Worm (Caenorhabditis elegans) whole organism, early embryonic: Measurements from ENCODE around the gene F37C4.4.

Source experiments
- B0310.2 ChIP-seq: sonication (generic microtip); optimal IDR thresholded peaks from 2 replicates; lab custom pipeline; 2016; ENCODE audit warnings: mild to moderate bottlenecking, missing genetic modification characterization, missing compliant biosample characterization
- F13C5.2 ChIP-seq: sonication (generic microtip); optimal IDR thresholded peaks from 2 replicates; lab custom pipeline; 2017; ENCODE audit warnings: mild to moderate bottlenecking, missing genetic modification characterization, inconsistent platforms, missing compliant biosample characterization
- aly-1 ChIP-seq: sonication (generic microtip); optimal IDR thresholded peaks from 2 replicates; lab custom pipeline; 2016; ENCODE audit warnings: missing genetic modification characterization, missing compliant biosample characterization
- ama-1 ChIP-seq: fragments of 150-350 bp; optimal IDR thresholded peaks from 2 replicates; lab custom pipeline; 2014
- ceh-13 ChIP-seq: fragments of 200-800 bp; sonication (Bioruptor generic); optimal IDR thresholded peaks from 2 replicates; lab custom pipeline; 2018; ENCODE audit warnings: mild to moderate bottlenecking, missing genetic modification characterization, missing compliant biosample characterization
- ceh-36 ChIP-seq: sonication (generic microtip); optimal IDR thresholded peaks from 2 replicates; lab custom pipeline; 2016; ENCODE audit warnings: missing genetic modification characterization, inconsistent platforms, missing compliant biosample characterization
- ets-7 ChIP-seq: sonication (generic microtip); optimal IDR thresholded peaks from 2 replicates; lab custom pipeline; 2016; ENCODE audit warnings: missing genotype, missing genetic modification characterization, missing compliant biosample characterization
- flt-1 ChIP-seq: fragments of 200-800 bp; sonication (Bioruptor generic); IDR thresholded peaks from 2 replicates; pipeline ENCODE4 v1.3.6; 2022; ENCODE audit warnings: missing genetic modification characterization, missing compliant biosample characterization
- hmbx-1 ChIP-seq: sonication (generic microtip); optimal IDR thresholded peaks from 2 replicates; lab custom pipeline; 2016; ENCODE audit warnings: mild to moderate bottlenecking, missing genetic modification characterization, missing compliant biosample characterization
- hmg-4 ChIP-seq: fragments of 200-800 bp; sonication (Bioruptor generic); optimal IDR thresholded peaks from 2 replicates; lab custom pipeline; 2018; ENCODE audit warnings: mild to moderate bottlenecking, missing genetic modification characterization, missing compliant biosample characterization
- hnd-1 ChIP-seq: sonication (generic microtip); optimal IDR thresholded peaks from 2 replicates; lab custom pipeline; 2016; ENCODE audit warnings: missing genetic modification characterization, missing compliant biosample characterization
- pes-1 ChIP-seq: fragments of 200-800 bp; sonication (Bioruptor generic); IDR thresholded peaks from 2 replicates; pipeline ENCODE4 v1.3.6; 2022; ENCODE audit warnings: missing genetic modification reagents, missing genetic modification characterization, missing compliant biosample characterization
- scrt-1 ChIP-seq: fragments of 200-800 bp; sonication (Bioruptor generic); IDR thresholded peaks from 2 replicates; pipeline ENCODE4 v1.3.6; 2022; ENCODE audit warnings: missing genetic modification characterization, missing compliant biosample characterization
- sea-1 ChIP-seq: fragments of 200-800 bp; sonication (Bioruptor generic); conservative IDR thresholded peaks from 2 replicates; pipeline ENCODE4 v1.3.6; 2022; ENCODE audit warnings: missing genetic modification characterization, missing compliant biosample characterization
- tbx-11 ChIP-seq: fragments of 200-800 bp; sonication (Bioruptor generic); IDR thresholded peaks from 2 replicates; pipeline ENCODE4 v1.3.6; 2022; ENCODE audit warnings: missing genetic modification characterization, missing compliant biosample characterization
- tbx-37 ChIP-seq: fragments of 200-800 bp; sonication (Bioruptor generic); conservative IDR thresholded peaks from 2 replicates; pipeline ENCODE4 v1.3.6; 2022; ENCODE audit warnings: missing genetic modification reagents, missing genetic modification characterization, missing compliant biosample characterization
- tra-4 ChIP-seq: sonication (generic microtip); optimal IDR thresholded peaks from 2 replicates; lab custom pipeline; 2017; ENCODE audit warnings: missing genetic modification characterization, missing compliant biosample characterization

The F37C4.4 gene

ce11 chrIV:3827724-3828123, 39.4 kb upstream of the F37C4.4 start:
- TF ChIP-seq aly-1 (tag; lab: Kevin White, UChicago) (no peak), hmbx-1 (tag; lab: Kevin White, UChicago) (no peak), hmg-4 (no peak), pes-1 (GFP tag; lab: Robert Waterston, UW) (no peak), ceh-13 (GFP tag; lab: Kevin White, UChicago) (no peak), scrt-1 (GFP tag; lab: Robert Waterston, UW) (no peak), hnd-1 (tag; lab: Kevin White, UChicago) (no peak), ama-1 (lab: Kevin White, UChicago) (no peak), sea-1 (no peak), F13C5.2 (tag; lab: Kevin White, UChicago) (no peak), tra-4 (tag; lab: Kevin White, UChicago) (no peak), flt-1 (GFP tag; lab: Robert Waterston, UW) (no peak), ceh-36 (tag; lab: Kevin White, UChicago) (no peak), B0310.2 (tag; lab: Kevin White, UChicago) (no peak), ets-7 (tag; lab: Kevin White, UChicago) (no peak), tbx-37 (no peak), tbx-11 (GFP tag; lab: Robert Waterston, UW) (no peak)

DNA sequence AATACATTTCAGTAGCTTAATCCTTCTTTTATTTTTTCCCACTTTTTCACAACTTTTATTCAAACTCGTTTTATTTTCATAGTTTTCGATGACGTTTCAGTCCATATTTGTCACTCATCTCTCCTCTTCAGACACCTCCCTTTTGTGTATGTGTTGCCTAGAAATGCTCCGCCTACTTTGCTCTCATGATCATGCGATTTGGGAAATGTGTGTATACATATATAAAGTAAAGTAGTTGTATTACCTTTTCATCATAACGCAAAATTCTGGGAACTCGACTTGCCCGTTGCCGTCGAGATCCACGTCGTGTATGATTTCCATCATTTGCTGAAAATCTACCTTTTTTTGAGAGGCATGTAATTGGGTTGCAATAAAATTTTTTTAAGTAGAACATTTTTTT, 35.1 kb upstream of the F37C4.4 start:
- no peak for TF ChIP-seq ets-7 (tag; lab: Kevin White, UChicago)
- no peak for TF ChIP-seq hnd-1 (tag; lab: Kevin White, UChicago)
- no peak for TF ChIP-seq tbx-11 (GFP tag; lab: Robert Waterston, UW)
- TF ChIP-seq scrt-1 (GFP tag; lab: Robert Waterston, UW) = no peak
- no peak for TF ChIP-seq ceh-13 (GFP tag; lab: Kevin White, UChicago)
- TF ChIP-seq B0310.2 (tag; lab: Kevin White, UChicago) = no peak
- TF ChIP-seq tbx-37 = no peak
- TF ChIP-seq F13C5.2 (tag; lab: Kevin White, UChicago) = no peak
- TF ChIP-seq tra-4 (tag; lab: Kevin White, UChicago) = no peak
- no peak for TF ChIP-seq flt-1 (GFP tag; lab: Robert Waterston, UW)
- TF ChIP-seq sea-1 = no peak
- no peak for TF ChIP-seq hmg-4
- TF ChIP-seq hmbx-1 (tag; lab: Kevin White, UChicago) = no peak
- TF ChIP-seq pes-1 (GFP tag; lab: Robert Waterston, UW) = no peak
- no peak for TF ChIP-seq ama-1 (lab: Kevin White, UChicago)
- no peak for TF ChIP-seq ceh-36 (tag; lab: Kevin White, UChicago)
- TF ChIP-seq aly-1 (tag; lab: Kevin White, UChicago) = no peak

ce11 chrIV:3833778-3834177, 33.3 kb upstream of the F37C4.4 start:
- TF ChIP-seq aly-1 (tag; lab: Kevin White, UChicago) (no peak), sea-1 (no peak), pes-1 (GFP tag; lab: Robert Waterston, UW) (no peak), hnd-1 (tag; lab: Kevin White, UChicago) (no peak), tbx-37 (no peak), B0310.2 (tag; lab: Kevin White, UChicago) (no peak), tra-4 (tag; lab: Kevin White, UChicago) (no peak), F13C5.2 (tag; lab: Kevin White, UChicago) (no peak)

DNA sequence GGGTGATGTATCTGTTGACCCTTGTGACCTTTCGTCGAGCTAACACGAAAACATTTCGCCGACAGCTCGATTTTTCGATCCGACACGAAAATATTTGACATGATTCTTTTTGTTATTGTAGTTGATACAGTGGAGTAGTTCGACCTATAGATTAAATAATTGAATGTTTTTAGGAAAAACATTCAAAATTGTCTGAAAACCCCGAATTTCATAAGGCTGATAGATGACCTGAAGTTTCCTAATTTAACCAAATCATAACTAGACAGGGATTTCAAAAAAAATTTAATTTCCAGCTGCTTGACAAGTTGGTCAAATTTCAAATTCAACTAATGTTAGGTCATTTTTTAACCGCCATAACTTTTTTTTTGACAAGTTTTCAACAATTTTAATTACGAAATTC, 32.0 kb upstream of the F37C4.4 start, which contains the start of gene cal-3:
TSS of gene cal-3 (minus strand) at position 101 of the 400 bp plus-strand sequence.
- TF ChIP-seq tbx-37 = no peak
- TF ChIP-seq tra-4 (tag; lab: Kevin White, UChicago) = no peak

- TF ChIP-seq hmg-4 (no peak), ets-7 (tag; lab: Kevin White, UChicago) (no peak), tbx-11 (GFP tag; lab: Robert Waterston, UW) (no peak), flt-1 (GFP tag; lab: Robert Waterston, UW) (no peak), tra-4 (tag; lab: Kevin White, UChicago) (no peak)
Measured at ce11 chrIV:3838687-3839086, 28.4 kb upstream of the F37C4.4 start.

DNA sequence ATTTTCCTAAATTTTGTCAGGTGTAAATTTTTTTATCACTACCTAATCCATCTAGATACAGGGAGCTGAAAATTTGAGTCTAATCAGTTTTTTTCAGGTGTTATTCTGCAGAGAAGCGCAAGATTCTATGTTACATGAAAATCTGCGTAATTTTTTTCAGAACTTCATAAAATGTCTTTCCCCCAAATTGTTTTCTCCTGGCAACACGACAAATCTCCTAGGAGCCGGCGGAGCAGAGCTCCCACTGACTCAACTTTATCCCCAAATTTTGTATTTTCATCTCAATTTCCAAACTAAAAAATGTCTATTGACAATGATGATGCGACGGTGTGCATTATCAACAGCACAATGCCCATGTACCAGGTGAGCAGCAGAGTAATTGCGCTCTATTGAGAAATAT, 27.7 kb upstream of the F37C4.4 start, which contains the start of gene F28F9.2:
TSS of gene F28F9.2 (plus strand) at position 301 of the 400 bp plus-strand sequence.
- TF ChIP-seq hmbx-1 (tag; lab: Kevin White, UChicago) = no peak

ce11 chrIV:3840480-3840879, 26.6 kb upstream of the F37C4.4 start:
- TF ChIP-seq tra-4 (tag; lab: Kevin White, UChicago) = no peak
- no peak for TF ChIP-seq scrt-1 (GFP tag; lab: Robert Waterston, UW)
- no peak for TF ChIP-seq ets-7 (tag; lab: Kevin White, UChicago)
- no peak for TF ChIP-seq pes-1 (GFP tag; lab: Robert Waterston, UW)
- TF ChIP-seq hmbx-1 (tag; lab: Kevin White, UChicago) = no peak
- TF ChIP-seq tbx-37 = no peak
- no peak for TF ChIP-seq F13C5.2 (tag; lab: Kevin White, UChicago)
- TF ChIP-seq hmg-4 = no peak
- TF ChIP-seq hnd-1 (tag; lab: Kevin White, UChicago) = no peak
- TF ChIP-seq ceh-13 (GFP tag; lab: Kevin White, UChicago) = no peak
- no peak for TF ChIP-seq tbx-11 (GFP tag; lab: Robert Waterston, UW)
- no peak for TF ChIP-seq B0310.2 (tag; lab: Kevin White, UChicago)
- TF ChIP-seq ama-1 (lab: Kevin White, UChicago) = no peak
- TF ChIP-seq sea-1 = no peak
- TF ChIP-seq aly-1 (tag; lab: Kevin White, UChicago) = no peak

DNA sequence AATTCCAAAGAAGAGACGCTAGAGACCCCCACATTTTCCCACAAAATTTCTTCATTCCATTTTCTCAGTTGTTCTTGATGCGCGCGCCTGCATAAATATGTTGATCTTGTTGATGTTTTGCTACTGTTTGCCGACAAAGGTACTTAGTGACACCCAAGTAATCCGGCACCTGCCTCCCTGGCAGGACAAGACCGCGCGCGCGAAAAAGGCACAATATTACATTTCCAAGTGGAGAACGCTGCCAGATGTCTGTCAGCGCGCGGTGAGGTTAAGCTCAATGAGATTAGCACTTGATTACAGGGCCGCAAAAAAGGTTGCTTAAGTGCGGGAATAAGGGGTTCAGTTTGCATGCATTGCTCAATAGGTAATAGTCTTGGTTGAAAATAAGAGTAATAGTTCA, 25.5 kb upstream of the F37C4.4 start:
- TF ChIP-seq ceh-36 (tag; lab: Kevin White, UChicago) (peak; percentile 47), tra-4 (tag; lab: Kevin White, UChicago) (no peak)
